Worm (Caenorhabditis elegans): ENCODE measurements around the gene fipr-11.

- no peak for TF ChIP-seq cog-1 (tag; optimal IDR thresholded peaks at IDR 0.05)
- TF ChIP-seq ztf-23 (GFP tag; IDR thresholded peaks at IDR 0.05): no peak
- no peak for TF ChIP-seq ref-1 (GFP tag; conservative IDR thresholded peaks at IDR 0.05)
- TF ChIP-seq ztf-29 (GFP tag; IDR thresholded peaks at IDR 0.05): no peak
Observed at ce11 chrV:9930612-9931065, 24.6 kb upstream of the fipr-11 start, which contains the start of the genes rmh-2 and suds-3.
